Worm (Caenorhabditis elegans) whole organism, L2 larva: ENCODE measurements around the gene C24D10.4.

Experiments used
- F13H6.1 ChIP-seq: sonication (generic microtip); optimal IDR thresholded peaks from 2 replicates; lab custom pipeline; 2016; ENCODE audit warnings: missing genetic modification characterization, missing compliant biosample characterization
- R02D3.7 ChIP-seq: fragments of 150-350 bp; optimal IDR thresholded peaks from 2 replicates; lab custom pipeline; 2014; ENCODE audit warnings: missing biosample characterization, missing genetic modification characterization
- egl-27 ChIP-seq: sonication (generic microtip); optimal IDR thresholded peaks from 3 replicates; lab custom pipeline; 2017; ENCODE audit warnings: missing biosample characterization, missing genetic modification reagents, missing genetic modification characterization
- gmeb-1 ChIP-seq: fragments of 150-350 bp; optimal IDR thresholded peaks from 2 replicates; lab custom pipeline; 2014; ENCODE audit warnings: missing biosample characterization, missing genetic modification characterization
- lsy-2 ChIP-seq, 2 experiments: fragments of 150-350 bp in 1 of 2; sonication (generic microtip) in 1 of 2; optimal IDR thresholded peaks; 2 replicates each; lab custom pipeline; 2014 to 2017; ENCODE audit warnings: missing biosample characterization in 2 of 2, missing genetic modification characterization in 2 of 2
- mab-5 ChIP-seq: fragments of 150-350 bp; optimal IDR thresholded peaks from 2 replicates; lab custom pipeline; 2014; ENCODE audit warnings: missing biosample characterization, missing genetic modification characterization
- mdl-1 ChIP-seq, 2 experiments: fragments of 150-350 bp in 1 of 2; sonication (generic microtip) in 1 of 2; optimal IDR thresholded peaks; 2 replicates each; lab custom pipeline; 2017; ENCODE audit warnings: missing biosample characterization in 2 of 2, missing genetic modification characterization in 2 of 2
- sem-4 ChIP-seq: fragments of 150-350 bp; optimal IDR thresholded peaks from 2 replicates; lab custom pipeline; 2014; ENCODE audit warnings: missing biosample characterization, missing genetic modification reagents, missing genetic modification characterization
- skn-1 ChIP-seq: sonication (generic microtip); optimal IDR thresholded peaks from 2 replicates; lab custom pipeline; 2017; ENCODE audit warnings: missing biosample characterization, missing genetic modification characterization
- sma-3 ChIP-seq: sonication (generic microtip); optimal IDR thresholded peaks from 2 replicates; lab custom pipeline; 2016; ENCODE audit warnings: missing genetic modification reagents, missing genetic modification characterization, missing compliant biosample characterization

The C24D10.4 gene

ce11 chrIV:5209390-5209789, 49.1 kb downstream of the C24D10.4 start, which contains the start of the genes Y59E9AL.36 and nbet-1 (continued):
- no peak for TF ChIP-seq sem-4 (tag; lab: Kevin White, UChicago)
- TF ChIP-seq skn-1 (tag; lab: Kevin White, UChicago): no peak
- peak; percentile 73 for TF ChIP-seq sma-3 (GFP tag; lab: Kevin White, UChicago)
- TF ChIP-seq R02D3.7 (tag; lab: Kevin White, UChicago): peak; percentile 82
- peak; percentile 73 to 82 for TF ChIP-seq lsy-2 (tag; optimal IDR thresholded peaks at IDR 0.05; lab: Kevin White, UChicago)

ce11 chrIV:5210606-5211005, 50.3 kb downstream of the C24D10.4 start:
- TF ChIP-seq F13H6.1: no peak
- no peak for TF ChIP-seq mdl-1 (tag; optimal IDR thresholded peaks at IDR 0.05; lab: Kevin White, UChicago)
- TF ChIP-seq egl-27 (tag; lab: Kevin White, UChicago): no peak
- no peak for TF ChIP-seq gmeb-1 (tag; lab: Kevin White, UChicago)
- no peak for TF ChIP-seq mab-5 (tag; lab: Kevin White, UChicago)
